Worm (Caenorhabditis elegans): ENCODE data around the gene R02F11.3.
A peak's percentile ranks its signal among the peaks of the same experiment; 100 is the strongest.

R02F11.3 gene

ce11 chrV:4839913-4840312 is 34.2 kb upstream of the R02F11.3 start, which contains the start of gene nas-9:
nas-9 (minus strand) TSS chrV:4840013.
- no peak for TF ChIP-seq ceh-82 (tag; optimal IDR thresholded peaks at IDR 0.05)
- no peak for TF ChIP-seq xbp-1 (tag; optimal IDR thresholded peaks at IDR 0.05)
- no peak for TF ChIP-seq tlp-1 (tag; optimal IDR thresholded peaks at IDR 0.05)
- no peak for TF ChIP-seq fkh-8 (tag; optimal IDR thresholded peaks at IDR 0.05)
- TF ChIP-seq skn-1 (tag; optimal IDR thresholded peaks at IDR 0.05), result no peak
- peak; percentile 55 for TF ChIP-seq nhr-85 (tag)
- TF ChIP-seq elt-3 (tag; optimal IDR thresholded peaks at IDR 0.05), result peak in 1 of 6 experiments; percentile 29
- no peak for TF ChIP-seq nhr-71 (tag; optimal IDR thresholded peaks at IDR 0.05)
- TF ChIP-seq hlh-4 (tag; optimal IDR thresholded peaks at IDR 0.05), result no peak
- TF ChIP-seq aly-2 (tag; optimal IDR thresholded peaks at IDR 0.05), result no peak
- no peak for TF ChIP-seq egl-13 (tag; optimal IDR thresholded peaks at IDR 0.05)
- no peak for TF ChIP-seq fkh-10 (GFP tag; optimal IDR thresholded peaks at IDR 0.05)
- no peak for TF ChIP-seq nhr-77 (tag; optimal IDR thresholded peaks at IDR 0.05)
- no peak for TF ChIP-seq dsc-1 (tag; optimal IDR thresholded peaks at IDR 0.05)

- TF ChIP-seq efl-1 (optimal IDR thresholded peaks at IDR 0.05), result no peak
- TF ChIP-seq efl-1 (GFP tag; optimal IDR thresholded peaks at IDR 0.05 in 1 of 2), result peak in 1 of 2 experiments; percentile 47
- TF ChIP-seq unc-30 (tag; optimal IDR thresholded peaks at IDR 0.05), result no peak
Measured at ce11 chrV:4834277-4834676, 28.5 kb upstream of the R02F11.3 start, which contains the start of gene C37H5.14. C37H5.14 (minus strand) TSS chrV:4834377.

DNA sequence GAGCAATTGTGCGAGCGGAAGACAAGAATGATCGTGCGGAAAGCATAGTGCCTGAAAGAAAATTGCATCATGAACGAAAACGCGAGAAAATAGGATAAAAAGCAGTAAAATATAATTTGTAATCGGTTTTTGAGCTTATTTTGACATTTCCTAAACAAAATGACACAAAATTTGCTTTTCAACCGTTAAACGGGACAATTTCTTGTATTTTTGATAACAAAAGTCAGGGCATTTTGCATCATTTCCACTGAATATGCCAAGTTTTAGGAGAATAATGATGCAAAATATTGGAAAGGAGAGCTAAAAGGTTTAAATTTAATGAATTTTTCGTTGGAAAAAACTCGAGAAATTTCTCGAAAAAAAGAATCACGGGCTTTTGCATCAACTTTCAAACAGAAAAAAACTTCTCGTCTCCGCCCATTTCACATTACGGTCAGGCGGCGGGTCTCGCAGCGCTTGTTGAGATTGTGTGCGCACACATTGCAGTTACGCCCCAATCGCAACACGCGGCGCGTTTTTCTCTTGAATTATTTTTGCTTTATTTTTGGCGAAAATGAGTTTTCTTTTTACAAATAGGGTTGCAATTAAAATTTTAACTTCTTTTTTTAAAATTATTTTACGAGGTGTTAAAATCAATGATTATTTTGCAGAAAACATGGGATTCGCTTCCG is 21.1 kb upstream of the R02F11.3 start, which contains the start of the genes hsp-6 and C37H5.5:
Gene hsp-6 (minus strand): TSS at position 51 of the 671 bp plus-strand sequence.
Gene C37H5.5 (plus strand): TSS at position 651 of the 671 bp plus-strand sequence.
- TF ChIP-seq mep-1 (tag; optimal IDR thresholded peaks at IDR 0.05) (peak; percentile 83), C16A3.4 (tag; optimal IDR thresholded peaks at IDR 0.05) (peak; percentile 87), Y116A8C.19 (tag; optimal IDR thresholded peaks at IDR 0.05; ENCODE audit: borderline replicate concordance) (no peak), snu-23 (GFP tag; optimal IDR thresholded peaks at IDR 0.05) (peak; percentile 92), unc-62 (GFP tag; optimal IDR thresholded peaks at IDR 0.05) (no peak), ets-5 (GFP tag; IDR thresholded peaks at IDR 0.05) (no peak), isw-1 (GFP tag; IDR thresholded peaks at IDR 0.05) (peak; percentile 84), nhr-90 (tag; optimal IDR thresholded peaks at IDR 0.05; ENCODE audit: poor library complexity) (peak; percentile 79), nhr-85 (tag) (peak; percentile 88), fkh-8 (tag; optimal IDR thresholded peaks at IDR 0.05) (peak; percentile 78), unc-130 (tag; optimal IDR thresholded peaks at IDR 0.05) (peak; percentile 75), F16B12.6 (tag; optimal IDR thresholded peaks at IDR 0.05) (peak; percentile 21), mdl-1 (tag; optimal IDR thresholded peaks at IDR 0.05) (peak in 1 of 2 experiments; percentile 77), blmp-1 (tag; optimal IDR thresholded peaks at IDR 0.05) (no peak), unc-98 (GFP tag; IDR thresholded peaks at IDR 0.05) (no peak), ceh-8 (GFP tag; optimal IDR thresholded peaks at IDR 0.05) (no peak), egl-27 (tag; optimal IDR thresholded peaks at IDR 0.05) (no peak), nhr-19 (GFP tag; conservative IDR thresholded peaks at IDR 0.05) (peak; percentile 75), mab-9 (GFP tag; IDR thresholded peaks at IDR 0.05) (peak; percentile 18; the same call in 1 of the 2 replicates), ceh-82 (tag; optimal IDR thresholded peaks at IDR 0.05) (peak; percentile 36 to 89 (median 51)), zip-4 (GFP tag; optimal IDR thresholded peaks at IDR 0.05) (peak; percentile 31), lin-14 (GFP tag; optimal IDR thresholded peaks at IDR 0.05) (no peak), mef-2 (tag; optimal IDR thresholded peaks at IDR 0.05) (no peak), nhr-11 (tag; optimal IDR thresholded peaks at IDR 0.05) (no peak), C04F5.9 (tag; optimal IDR thresholded peaks at IDR 0.05) (no peak), lin-13 (GFP tag; optimal IDR thresholded peaks at IDR 0.05) (peak; percentile 72), unc-86 (tag; optimal IDR thresholded peaks at IDR 0.05) (peak; percentile 67), lin-15B (tag; optimal IDR thresholded peaks at IDR 0.05) (peak; percentile 78), aly-2 (tag; optimal IDR thresholded peaks at IDR 0.05) (peak; percentile 68), xbp-1 (tag; optimal IDR thresholded peaks at IDR 0.05) (peak; percentile 72), lsy-2 (tag; optimal IDR thresholded peaks at IDR 0.05) (peak; percentile 87 to 95), nhr-47 (tag; optimal IDR thresholded peaks at IDR 0.05) (peak; percentile 83), vab-15 (tag; optimal IDR thresholded peaks at IDR 0.05) (no peak), hpl-2 (GFP tag; optimal IDR thresholded peaks at IDR 0.05) (no peak), tbx-2 (tag; optimal IDR thresholded peaks at IDR 0.05) (peak; percentile 79), ceh-63 (GFP tag; optimal IDR thresholded peaks at IDR 0.05) (no peak), elt-2 (tag; optimal IDR thresholded peaks at IDR 0.05) (peak; percentile 14)
